Worm (Caenorhabditis elegans): ENCODE results near the gene F31E3.12.

The F31E3.12 gene

ce11 chrIII:6992496-6992895 lies 23.3 kb downstream of the F31E3.12 start:
- TF ChIP-seq nhr-43 (tag; optimal IDR thresholded peaks at IDR 0.05; ENCODE audit: poor library complexity, severe bottlenecking) (no peak), fkh-10 (GFP tag; optimal IDR thresholded peaks at IDR 0.05) (no peak), ceh-82 (tag; optimal IDR thresholded peaks at IDR 0.05) (no peak), lsy-12 (tag; optimal IDR thresholded peaks at IDR 0.05) (no peak), ztf-11 (tag; optimal IDR thresholded peaks at IDR 0.05) (no peak), snpc-4 (tag; optimal IDR thresholded peaks at IDR 0.05) (no peak), elt-1 (tag; optimal IDR thresholded peaks at IDR 0.05) (no peak), tbx-2 (tag; optimal IDR thresholded peaks at IDR 0.05) (no peak), sea-2 (GFP tag; optimal IDR thresholded peaks at IDR 0.05) (no peak), ZK546.5 (tag; optimal IDR thresholded peaks at IDR 0.05) (no peak), nfya-1 (tag; optimal IDR thresholded peaks at IDR 0.05; ENCODE audit: insufficient read depth) (no peak), elt-2 (tag; optimal IDR thresholded peaks at IDR 0.05) (peak; percentile 15), mml-1 (tag; optimal IDR thresholded peaks at IDR 0.05) (no peak), mdl-1 (tag; optimal IDR thresholded peaks at IDR 0.05) (no peak), nhr-12 (tag; optimal IDR thresholded peaks at IDR 0.05) (no peak), egl-5 (tag; optimal IDR thresholded peaks at IDR 0.05) (no peak), pqm-1 (tag; optimal IDR thresholded peaks at IDR 0.05) (peak; percentile 22), ztf-4 (tag; optimal IDR thresholded peaks at IDR 0.05) (no peak), unc-62 (GFP tag; optimal IDR thresholded peaks at IDR 0.05) (no peak), zag-1 (tag; optimal IDR thresholded peaks at IDR 0.05) (no peak), ceh-16 (tag; optimal IDR thresholded peaks at IDR 0.05) (no peak), nhr-77 (tag; optimal IDR thresholded peaks at IDR 0.05) (no peak), egl-27 (tag; optimal IDR thresholded peaks at IDR 0.05) (no peak), pha-4 (tag; optimal IDR thresholded peaks at IDR 0.05) (peak; percentile 37), lin-15B (tag; optimal IDR thresholded peaks at IDR 0.05) (no peak)

- no peak for TF ChIP-seq nhr-11 (tag; optimal IDR thresholded peaks at IDR 0.05)
- TF ChIP-seq ztf-4 (tag; optimal IDR thresholded peaks at IDR 0.05) = no peak
- TF ChIP-seq nhr-43 (tag; optimal IDR thresholded peaks at IDR 0.05; ENCODE audit: poor library complexity, severe bottlenecking) = no peak
- peak; percentile 26 for TF ChIP-seq nhr-23 (tag; optimal IDR thresholded peaks at IDR 0.05)
Measured at ce11 chrIII:6993179-6993578, 24.0 kb downstream of the F31E3.12 start.

- no peak for TF ChIP-seq nhr-43 (tag; optimal IDR thresholded peaks at IDR 0.05; ENCODE audit: poor library complexity, severe bottlenecking)
- TF ChIP-seq nhr-77 (tag; optimal IDR thresholded peaks at IDR 0.05) = no peak
- TF ChIP-seq nhr-76 (tag; optimal IDR thresholded peaks at IDR 0.05) = no peak
- TF ChIP-seq ztf-4 (tag; optimal IDR thresholded peaks at IDR 0.05) = no peak
- no peak for TF ChIP-seq nhr-67 (tag; optimal IDR thresholded peaks at IDR 0.05)
- TF ChIP-seq daf-12 (tag; optimal IDR thresholded peaks at IDR 0.05) = no peak
- TF ChIP-seq lin-39 (tag; optimal IDR thresholded peaks at IDR 0.05) = no peak
- no peak for TF ChIP-seq zag-1 (tag; optimal IDR thresholded peaks at IDR 0.05)
- TF ChIP-seq egl-5 (tag; optimal IDR thresholded peaks at IDR 0.05) = no peak
- TF ChIP-seq nhr-237 (tag; optimal IDR thresholded peaks at IDR 0.05) = no peak
- TF ChIP-seq fos-1 (tag; optimal IDR thresholded peaks at IDR 0.05) = no peak
- TF ChIP-seq ceh-9 (tag; optimal IDR thresholded peaks at IDR 0.05) = no peak
- no peak for TF ChIP-seq sea-2 (GFP tag; optimal IDR thresholded peaks at IDR 0.05)
- TF ChIP-seq lin-15B (tag; optimal IDR thresholded peaks at IDR 0.05) = no peak
Measured at ce11 chrIII:7002143-7002542, 33.0 kb downstream of the F31E3.12 start.

ce11 chrIII:7005350-7005749 lies 36.2 kb downstream of the F31E3.12 start, which contains the start of gene C06E8.5:
C06E8.5 (minus strand) TSS chrIII:7005450.
- TF ChIP-seq ceh-9 (tag; optimal IDR thresholded peaks at IDR 0.05) = no peak
- peak; percentile 16 for TF ChIP-seq nhr-25 (tag; optimal IDR thresholded peaks at IDR 0.05)

ce11 chrIII:7008836-7009235 lies 39.6 kb downstream of the F31E3.12 start, which contains the start of gene lgc-38:
lgc-38 (plus strand) TSS chrIII:7009136.
- TF ChIP-seq ama-1 (optimal IDR thresholded peaks at IDR 0.05) = no peak
- TF ChIP-seq nhr-23 (tag; optimal IDR thresholded peaks at IDR 0.05) = no peak
- no peak for TF ChIP-seq lsy-12 (tag; optimal IDR thresholded peaks at IDR 0.05)
- TF ChIP-seq ztf-11 (tag; optimal IDR thresholded peaks at IDR 0.05) = no peak
- TF ChIP-seq pha-4 (tag; optimal IDR thresholded peaks at IDR 0.05) = no peak
- TF ChIP-seq egl-5 (tag; optimal IDR thresholded peaks at IDR 0.05) = no peak
- no peak for TF ChIP-seq fkh-10 (GFP tag; optimal IDR thresholded peaks at IDR 0.05)
- no peak for TF ChIP-seq ceh-82 (tag; optimal IDR thresholded peaks at IDR 0.05)
- TF ChIP-seq sea-2 (GFP tag; optimal IDR thresholded peaks at IDR 0.05) = no peak
- TF ChIP-seq skn-1 (tag; optimal IDR thresholded peaks at IDR 0.05) = no peak
- TF ChIP-seq eor-1 (tag; optimal IDR thresholded peaks at IDR 0.05) = no peak
